Fruit fly (Drosophila melanogaster): Measurements from ENCODE around the gene CG17568.

Gene CG17568

dm6 chr2L:19141435-19142126, 39.9 kb downstream of the CG17568 start:
- TF ChIP-seq CG12942 (GFP tag; optimal IDR thresholded peaks at IDR 0.05) (peak; percentile 45), Ravus (GFP tag; IDR thresholded peaks at IDR 0.05) (no peak), Lhr (GFP tag; optimal IDR thresholded peaks at IDR 0.05) (peak; percentile 31), CG15011 (GFP tag; optimal IDR thresholded peaks at IDR 0.05) (peak; percentile 63), CG34376 (GFP tag; optimal IDR thresholded peaks at IDR 0.05) (peak; percentile 26), D19B (GFP tag; optimal IDR thresholded peaks at IDR 0.05) (peak; percentile 72), CG11696 (GFP tag; IDR thresholded peaks at IDR 0.05) (no peak), corto (GFP tag; optimal IDR thresholded peaks at IDR 0.05) (no peak), fru (optimal IDR thresholded peaks at IDR 0.05) (no peak), knrl (GFP tag; IDR thresholded peaks at IDR 0.05; ENCODE audit: partially characterized antibody) (no peak), CG15073 (GFP tag; optimal IDR thresholded peaks at IDR 0.05) (no peak), zfh1 (GFP tag; IDR thresholded peaks at IDR 0.05) (0 out of 3 replicates have a peak, but pooled peaks have one; percentile 31), bbx (GFP tag; IDR thresholded peaks at IDR 0.05; ENCODE audit: partially characterized antibody) (no peak), Atf-2 (GFP tag; optimal IDR thresholded peaks at IDR 0.05) (peak; percentile 70), jigr1 (GFP tag; IDR thresholded peaks at IDR 0.05) (no peak), vvl (GFP tag; IDR thresholded peaks at IDR 0.05) (peak; percentile 7; the same call in 1 of the 2 replicates), pho (GFP tag; optimal IDR thresholded peaks at IDR 0.05) (peak; percentile 74), CG13775 (GFP tag; optimal IDR thresholded peaks at IDR 0.05) (peak; percentile 82), Ada2b (GFP tag; IDR thresholded peaks at IDR 0.05) (no peak), CG17829 (tag; optimal IDR thresholded peaks at IDR 0.05) (peak; percentile 71), stwl (tag; optimal IDR thresholded peaks at IDR 0.05) (no peak), Ssrp (tag; optimal IDR thresholded peaks at IDR 0.05) (peak; percentile 76), otp (GFP tag; IDR thresholded peaks at IDR 0.05) (0 out of 3 replicates have a peak, but pooled peaks have one; percentile 9), CG9932 (GFP tag; IDR thresholded peaks at IDR 0.05) (peak; percentile 46; the same call in 1 of the 2 replicates), CG7987 (GFP tag; optimal IDR thresholded peaks at IDR 0.05) (peak; percentile 45), Vsx1 (GFP tag; optimal IDR thresholded peaks at IDR 0.05) (peak; percentile 64), CG9876 (GFP tag; optimal IDR thresholded peaks at IDR 0.05) (no peak), CG4854 (GFP tag; optimal IDR thresholded peaks at IDR 0.05) (peak; percentile 60), Dek (tag; optimal IDR thresholded peaks at IDR 0.05) (peak; percentile 61), crc (GFP tag; optimal IDR thresholded peaks at IDR 0.05) (peak; percentile 47), nmo (GFP tag; optimal IDR thresholded peaks at IDR 0.05) (peak; percentile 85), bowl (GFP tag; IDR thresholded peaks at IDR 0.05) (no peak), CG12071 (GFP tag; optimal IDR thresholded peaks at IDR 0.05) (peak; percentile 52), Nf-YA (GFP tag; IDR thresholded peaks at IDR 0.05) (no peak), HLH4C (GFP tag; IDR thresholded peaks at IDR 0.05; ENCODE audit: partially characterized antibody) (no peak), CG18764 (GFP tag; optimal IDR thresholded peaks at IDR 0.05) (peak; percentile 51), CG12659 (GFP tag; optimal IDR thresholded peaks at IDR 0.05) (peak; percentile 67), NFAT (GFP tag; IDR thresholded peaks at IDR 0.05) (0 out of 2 replicates have a peak, but pooled peaks have one; percentile 3), Dip3 (GFP tag; optimal IDR thresholded peaks at IDR 0.05) (peak; percentile 73), HLH3B (GFP tag; IDR thresholded peaks at IDR 0.05) (0 out of 2 replicates have a peak, but pooled peaks have one; percentile 7), az2 (GFP tag; optimal IDR thresholded peaks at IDR 0.05) (peak; percentile 69), Elba2 (GFP tag; optimal IDR thresholded peaks at IDR 0.05) (no peak), CG10979 (tag; optimal IDR thresholded peaks at IDR 0.05) (peak; percentile 81), Oli (tag; optimal IDR thresholded peaks at IDR 0.05) (peak; percentile 84), Ets65A (GFP tag) (peak; percentile 92), CG10366 (GFP tag; IDR thresholded peaks at IDR 0.05) (peak; percentile 27; the same call in 1 of the 2 replicates), CG6765 (GFP tag; optimal IDR thresholded peaks at IDR 0.05) (peak; percentile 64), ken (GFP tag; IDR thresholded peaks at IDR 0.05) (no peak), CG5245 (GFP tag; optimal IDR thresholded peaks at IDR 0.05) (peak; percentile 36), CG12391 (tag; optimal IDR thresholded peaks at IDR 0.05) (peak; percentile 78)
